Worm (Caenorhabditis elegans): ENCODE measurements around the gene R07H5.16.
A peak's percentile ranks its signal among the peaks of the same experiment; 100 is the strongest.

Gene R07H5.16

ce11 chrIV:11164831-11165230 lies 34.3 kb upstream of the R07H5.16 start, which contains the start of gene C08F8.6:
C08F8.6 (minus strand) TSS chrIV:11164931.
- no peak for TF ChIP-seq elt-1 (tag; optimal IDR thresholded peaks at IDR 0.05)
- TF ChIP-seq snpc-4 (tag; optimal IDR thresholded peaks at IDR 0.05) = no peak
- TF ChIP-seq R02D3.7 (tag; optimal IDR thresholded peaks at IDR 0.05) = no peak
- TF ChIP-seq daf-12 (tag; optimal IDR thresholded peaks at IDR 0.05) = no peak
- no peak for TF ChIP-seq ZK546.5 (tag; optimal IDR thresholded peaks at IDR 0.05)
- no peak for TF ChIP-seq tbx-2 (tag; optimal IDR thresholded peaks at IDR 0.05)
- TF ChIP-seq pqm-1 (tag; optimal IDR thresholded peaks at IDR 0.05) = no peak
- no peak for TF ChIP-seq fkh-10 (GFP tag; optimal IDR thresholded peaks at IDR 0.05)

ce11 chrIV:11169652-11170051 lies 29.5 kb upstream of the R07H5.16 start, which contains the start of gene nhr-67:
nhr-67 (plus strand) TSS chrIV:11169748.
- no peak for TF ChIP-seq nhr-23 (tag; optimal IDR thresholded peaks at IDR 0.05)
- no peak for TF ChIP-seq nhr-28 (tag; optimal IDR thresholded peaks at IDR 0.05)
- TF ChIP-seq ceh-16 (tag; optimal IDR thresholded peaks at IDR 0.05) = no peak
- TF ChIP-seq nfya-1 (tag; optimal IDR thresholded peaks at IDR 0.05; ENCODE audit: insufficient read depth) = peak; percentile 66

ce11 chrIV:11174772-11175171 lies 24.4 kb upstream of the R07H5.16 start:
- no peak for TF ChIP-seq pha-4 (tag; optimal IDR thresholded peaks at IDR 0.05)
- TF ChIP-seq ceh-28 (tag; optimal IDR thresholded peaks at IDR 0.05) = peak; percentile 12
- no peak for TF ChIP-seq unc-62 (GFP tag; optimal IDR thresholded peaks at IDR 0.05)
- no peak for TF ChIP-seq jun-1 (tag; optimal IDR thresholded peaks at IDR 0.05)
- TF ChIP-seq nhr-23 (tag; optimal IDR thresholded peaks at IDR 0.05) = peak; percentile 54
- no peak for TF ChIP-seq fkh-10 (GFP tag; optimal IDR thresholded peaks at IDR 0.05)
- TF ChIP-seq elt-3 (tag; optimal IDR thresholded peaks at IDR 0.05) = peak in 1 of 3 experiments; percentile 80
- no peak for TF ChIP-seq snpc-4 (tag; optimal IDR thresholded peaks at IDR 0.05)
- TF ChIP-seq fkh-2 (tag; optimal IDR thresholded peaks at IDR 0.05) = no peak
- TF ChIP-seq eor-1 (tag; optimal IDR thresholded peaks at IDR 0.05) = no peak
- peak; percentile 8 for TF ChIP-seq nhr-43 (tag; optimal IDR thresholded peaks at IDR 0.05; ENCODE audit: poor library complexity, severe bottlenecking)

- no peak for TF ChIP-seq ceh-16 (tag; optimal IDR thresholded peaks at IDR 0.05)
- TF ChIP-seq mdl-1 (tag; optimal IDR thresholded peaks at IDR 0.05) = no peak
- TF ChIP-seq nhr-23 (tag; optimal IDR thresholded peaks at IDR 0.05) = no peak
- no peak for TF ChIP-seq ceh-28 (tag; optimal IDR thresholded peaks at IDR 0.05)
- no peak for TF ChIP-seq lin-39 (tag; optimal IDR thresholded peaks at IDR 0.05)
- no peak for TF ChIP-seq fos-1 (tag; optimal IDR thresholded peaks at IDR 0.05)
- TF ChIP-seq nhr-77 (tag; optimal IDR thresholded peaks at IDR 0.05) = no peak
- TF ChIP-seq nhr-25 (tag; optimal IDR thresholded peaks at IDR 0.05) = no peak
- no peak for TF ChIP-seq hmg-11 (tag; optimal IDR thresholded peaks at IDR 0.05)
- no peak for TF ChIP-seq eor-1 (tag; optimal IDR thresholded peaks at IDR 0.05)
- TF ChIP-seq elt-2 (tag; optimal IDR thresholded peaks at IDR 0.05) = no peak
- no peak for TF ChIP-seq fkh-2 (tag; optimal IDR thresholded peaks at IDR 0.05)
- TF ChIP-seq R02D3.7 (tag; optimal IDR thresholded peaks at IDR 0.05) = no peak
- no peak for TF ChIP-seq mml-1 (tag; optimal IDR thresholded peaks at IDR 0.05)
- no peak for TF ChIP-seq ceh-82 (tag; optimal IDR thresholded peaks at IDR 0.05)
- TF ChIP-seq ama-1 (optimal IDR thresholded peaks at IDR 0.05) = no peak
- no peak for TF ChIP-seq lsy-12 (tag; optimal IDR thresholded peaks at IDR 0.05)
- no peak for TF ChIP-seq skn-1 (tag; optimal IDR thresholded peaks at IDR 0.05)
- TF ChIP-seq egl-27 (tag; optimal IDR thresholded peaks at IDR 0.05) = no peak
- TF ChIP-seq nhr-11 (tag; optimal IDR thresholded peaks at IDR 0.05) = no peak
Observed at ce11 chrIV:11176967-11177366, 22.2 kb upstream of the R07H5.16 start, which contains the start of gene rap-3. rap-3 (plus strand) TSS chrIV:11177267.

- TF ChIP-seq elt-1 (tag; optimal IDR thresholded peaks at IDR 0.05) (no peak), ceh-82 (tag; optimal IDR thresholded peaks at IDR 0.05) (no peak), egl-27 (tag; optimal IDR thresholded peaks at IDR 0.05) (no peak), nhr-25 (tag; optimal IDR thresholded peaks at IDR 0.05) (no peak), ama-1 (optimal IDR thresholded peaks at IDR 0.05) (no peak), ZK546.5 (tag; optimal IDR thresholded peaks at IDR 0.05) (no peak), zag-1 (tag; optimal IDR thresholded peaks at IDR 0.05) (no peak), pha-4 (tag; optimal IDR thresholded peaks at IDR 0.05) (no peak), nhr-23 (tag; optimal IDR thresholded peaks at IDR 0.05) (no peak), skn-1 (tag; optimal IDR thresholded peaks at IDR 0.05) (no peak), tbx-2 (tag; optimal IDR thresholded peaks at IDR 0.05) (no peak)
Observed at ce11 chrIV:11178495-11178894, 20.6 kb upstream of the R07H5.16 start, which contains the start of gene C08F8.9. C08F8.9 (minus strand) TSS chrIV:11178595.

Data from whole organism, L3 larva.